Worm (Caenorhabditis elegans): ENCODE data around the gene nadk-2.

- TF ChIP-seq tbx-7 (tag; optimal IDR thresholded peaks at IDR 0.05) (no peak), ceh-34 (tag; optimal IDR thresholded peaks at IDR 0.05) (no peak), hlh-8 (tag; optimal IDR thresholded peaks at IDR 0.05) (no peak), ztf-16 (tag; optimal IDR thresholded peaks at IDR 0.05) (no peak), K09A11.1 (tag; optimal IDR thresholded peaks at IDR 0.05; ENCODE audit: insufficient read depth) (no peak), dmd-4 (tag; optimal IDR thresholded peaks at IDR 0.05; ENCODE audit: borderline replicate concordance) (no peak)
Observed at ce11 chrII:12055408-12056140, 6.2 kb downstream of the nadk-2 start.
